Fruit fly (Drosophila melanogaster): ENCODE data around the gene CG9609.

CG9609 gene

dm6 chrX:16811213-16811749 lies 24.5 kb upstream of the CG9609 start, which contains the start of gene CG4829:
CG4829 (plus strand) TSS chrX:16811699.
- TF ChIP-seq Taf1 (GFP tag; IDR thresholded peaks at IDR 0.05), result peak; percentile 54
- peak; percentile 61 for TF ChIP-seq disco-r (GFP tag; optimal IDR thresholded peaks at IDR 0.05)
- peak; percentile 67 for TF ChIP-seq croc (GFP tag; conservative IDR thresholded peaks at IDR 0.05)
- TF ChIP-seq fu2 (GFP tag; optimal IDR thresholded peaks at IDR 0.05), result peak; percentile 67
- peak; percentile 84 for TF ChIP-seq CG10147 (GFP tag; optimal IDR thresholded peaks at IDR 0.05)
- peak; percentile 86 for TF ChIP-seq CG32772 (GFP tag; IDR thresholded peaks at IDR 0.05)
- peak; percentile 63 for TF ChIP-seq CG17802 (tag; optimal IDR thresholded peaks at IDR 0.05)
- peak; percentile 73 for TF ChIP-seq ab (GFP tag; optimal IDR thresholded peaks at IDR 0.05)
- peak; percentile 69 for TF ChIP-seq CG1529 (GFP tag; optimal IDR thresholded peaks at IDR 0.05)
- TF ChIP-seq CG4424 (GFP tag; optimal IDR thresholded peaks at IDR 0.05), result peak; percentile 89
- peak; percentile 66 for TF ChIP-seq shn (GFP tag; optimal IDR thresholded peaks at IDR 0.05)
- TF ChIP-seq HLH4C (GFP tag; IDR thresholded peaks at IDR 0.05; ENCODE audit: partially characterized antibody), result no peak
- TF ChIP-seq mam (GFP tag; optimal IDR thresholded peaks at IDR 0.05), result peak; percentile 83
- TF ChIP-seq jing (GFP tag; optimal IDR thresholded peaks at IDR 0.05), result peak; percentile 81
- TF ChIP-seq slou (GFP tag; optimal IDR thresholded peaks at IDR 0.05), result peak; percentile 52
- peak; percentile 85 for TF ChIP-seq seq (GFP tag; IDR thresholded peaks at IDR 0.05)
- TF ChIP-seq Optix (GFP tag; IDR thresholded peaks at IDR 0.05), result peak; percentile 83; the same call in 2 of the 3 replicates
- peak; percentile 65 for TF ChIP-seq E2f2 (GFP tag; IDR thresholded peaks at IDR 0.05)
- TF ChIP-seq Deaf1 (tag; optimal IDR thresholded peaks at IDR 0.05), result peak; percentile 63
- peak; percentile 10 for TF ChIP-seq CG15073 (GFP tag; optimal IDR thresholded peaks at IDR 0.05)
- TF ChIP-seq CG1024 (GFP tag; IDR thresholded peaks at IDR 0.05), result peak; percentile 59
- TF ChIP-seq YL-1 (GFP tag; optimal IDR thresholded peaks at IDR 0.05), result no peak
- peak; percentile 20 for TF ChIP-seq CG7271 (tag; optimal IDR thresholded peaks at IDR 0.05)
- TF ChIP-seq CG9727 (GFP tag; optimal IDR thresholded peaks at IDR 0.05), result peak; percentile 77
- TF ChIP-seq cwo (GFP tag; optimal IDR thresholded peaks at IDR 0.05), result peak; percentile 77
- peak; percentile 82 for TF ChIP-seq Six4 (GFP tag; optimal IDR thresholded peaks at IDR 0.05)
- peak; percentile 17; the same call in 1 of the 2 replicates for TF ChIP-seq ham (GFP tag; IDR thresholded peaks at IDR 0.05)
- TF ChIP-seq zfh1 (GFP tag; IDR thresholded peaks at IDR 0.05), result peak; percentile 83
- TF ChIP-seq odd (GFP tag; optimal IDR thresholded peaks at IDR 0.05), result peak; percentile 82
- peak; percentile 77 for TF ChIP-seq Mad (GFP tag; optimal IDR thresholded peaks at IDR 0.05)
- TF ChIP-seq Xbp1 (GFP tag; optimal IDR thresholded peaks at IDR 0.05), result peak; percentile 88
- TF ChIP-seq cas (GFP tag; IDR thresholded peaks at IDR 0.05), result 0 out of 2 replicates have a peak, but pooled peaks have one; percentile 25
- TF ChIP-seq CG4617 (GFP tag; optimal IDR thresholded peaks at IDR 0.05; ENCODE audit: borderline replicate concordance), result peak; percentile 33
- peak; percentile 92 for TF ChIP-seq CG12219 (GFP tag; optimal IDR thresholded peaks at IDR 0.05)
- TF ChIP-seq CG3163 (GFP tag; optimal IDR thresholded peaks at IDR 0.05), result peak; percentile 56
- peak; percentile 81 for TF ChIP-seq CG7556 (GFP tag; optimal IDR thresholded peaks at IDR 0.05)
- TF ChIP-seq Pdp1 (GFP tag; optimal IDR thresholded peaks at IDR 0.05), result peak; percentile 83 to 87
- peak; percentile 68 for TF ChIP-seq CG12942 (GFP tag; optimal IDR thresholded peaks at IDR 0.05)
- TF ChIP-seq CG7372 (GFP tag; IDR thresholded peaks at IDR 0.05), result peak; percentile 79
- TF ChIP-seq Hmx (GFP tag; optimal IDR thresholded peaks at IDR 0.05), result peak; percentile 1
- peak; percentile 66 for TF ChIP-seq sd (tag; optimal IDR thresholded peaks at IDR 0.05)
- peak; percentile 92 for TF ChIP-seq sisA (GFP tag; IDR thresholded peaks at IDR 0.05)
- TF ChIP-seq slp2 (GFP tag; optimal IDR thresholded peaks at IDR 0.05), result peak; percentile 75
- peak; percentile 86 for TF ChIP-seq MTF-1 (GFP tag; optimal IDR thresholded peaks at IDR 0.05; ENCODE audit: borderline replicate concordance)
- peak; percentile 89 for TF ChIP-seq CG10209 (GFP tag; optimal IDR thresholded peaks at IDR 0.05)
- peak; percentile 82 for TF ChIP-seq CG10654 (GFP tag; optimal IDR thresholded peaks at IDR 0.05)
- TF ChIP-seq toy (GFP tag; IDR thresholded peaks at IDR 0.05), result peak; percentile 56; the same call in 1 of the 2 replicates
- peak; percentile 87 for TF ChIP-seq CG10366 (GFP tag; IDR thresholded peaks at IDR 0.05)
- peak; percentile 87 for TF ChIP-seq tgo (GFP tag; IDR thresholded peaks at IDR 0.05)
- peak; percentile 79 for TF ChIP-seq CG12104 (GFP tag; optimal IDR thresholded peaks at IDR 0.05)
- TF ChIP-seq CG4328 (GFP tag; optimal IDR thresholded peaks at IDR 0.05), result peak; percentile 81
